Fruit fly (Drosophila melanogaster): ENCODE results near the gene Ptp61F.

The Ptp61F gene

dm6 chr3L:1335989-1336961 is 138.8 kb downstream of the Ptp61F start (continued):
- TF ChIP-seq ems (GFP tag; optimal IDR thresholded peaks at IDR 0.05) (no peak), pros (GFP tag; optimal IDR thresholded peaks at IDR 0.05) (no peak), br (optimal IDR thresholded peaks at IDR 0.05) (no peak), CG3065 (GFP tag; optimal IDR thresholded peaks at IDR 0.05) (no peak), CG11247 (GFP tag; IDR thresholded peaks at IDR 0.05) (no peak), Awh (GFP tag; IDR thresholded peaks at IDR 0.05) (no peak), E2f1 (GFP tag; IDR thresholded peaks at IDR 0.05) (no peak), gsb (GFP tag; IDR thresholded peaks at IDR 0.05) (no peak), tna (GFP tag; IDR thresholded peaks at IDR 0.05; ENCODE audit: partially characterized antibody) (no peak), CG14441 (GFP tag; IDR thresholded peaks at IDR 0.05) (peak; percentile 13; the same call in 1 of the 2 replicates), CG12071 (GFP tag; optimal IDR thresholded peaks at IDR 0.05) (no peak), CG15514 (GFP tag; optimal IDR thresholded peaks at IDR 0.05) (peak; percentile 89), ATbp (GFP tag; optimal IDR thresholded peaks at IDR 0.05) (no peak), CkIIα-i1 (GFP tag; IDR thresholded peaks at IDR 0.05) (no peak), fd102C (GFP tag; optimal IDR thresholded peaks at IDR 0.05) (no peak), Ada2b (GFP tag; IDR thresholded peaks at IDR 0.05) (no peak), Scr (GFP tag; IDR thresholded peaks at IDR 0.05; ENCODE audit: partially characterized antibody) (no peak), CG31365 (tag; optimal IDR thresholded peaks at IDR 0.05) (no peak), CG2116 (GFP tag; optimal IDR thresholded peaks at IDR 0.05) (no peak), grn (GFP tag; optimal IDR thresholded peaks at IDR 0.05) (peak; percentile 93), Hr78 (GFP tag; optimal IDR thresholded peaks at IDR 0.05) (peak in 1 of 2 experiments; percentile 17), Dip3 (GFP tag; optimal IDR thresholded peaks at IDR 0.05) (no peak), lbe (GFP tag; optimal IDR thresholded peaks at IDR 0.05) (peak; percentile 48), stc (GFP tag; IDR thresholded peaks at IDR 0.05) (peak; percentile 47; the same call in 1 of the 2 replicates), CG14014 (GFP tag; IDR thresholded peaks at IDR 0.05) (no peak), CG13624 (GFP tag; optimal IDR thresholded peaks at IDR 0.05) (peak; percentile 15), crol (GFP tag; IDR thresholded peaks at IDR 0.05) (no peak), MTF-1 (GFP tag; optimal IDR thresholded peaks at IDR 0.05; ENCODE audit: borderline replicate concordance) (no peak), lola (GFP tag; optimal IDR thresholded peaks at IDR 0.05) (no peak), inv (GFP tag; IDR thresholded peaks at IDR 0.05; ENCODE audit: partially characterized antibody) (no peak), CG9932 (GFP tag; IDR thresholded peaks at IDR 0.05) (peak; percentile 30; the same call in 1 of the 2 replicates), tin (GFP tag; optimal IDR thresholded peaks at IDR 0.05) (no peak), her (GFP tag; optimal IDR thresholded peaks at IDR 0.05) (no peak), Neu2 (GFP tag; optimal IDR thresholded peaks at IDR 0.05; ENCODE audit: borderline replicate concordance) (no peak), Dek (tag; optimal IDR thresholded peaks at IDR 0.05) (no peak), CG17568 (GFP tag; optimal IDR thresholded peaks at IDR 0.05) (no peak), hbn (GFP tag; IDR thresholded peaks at IDR 0.05; ENCODE audit: partially characterized antibody) (no peak), CG14710 (tag; optimal IDR thresholded peaks at IDR 0.05) (no peak), HmgD (GFP tag; optimal IDR thresholded peaks at IDR 0.05) (no peak), btn (GFP tag; optimal IDR thresholded peaks at IDR 0.05) (no peak), p53 (GFP tag; optimal IDR thresholded peaks at IDR 0.05) (no peak), CG16815 (GFP tag; optimal IDR thresholded peaks at IDR 0.05) (no peak), Tbp (GFP tag; optimal IDR thresholded peaks at IDR 0.05) (no peak), odd (GFP tag; optimal IDR thresholded peaks at IDR 0.05) (no peak), CG7357 (GFP tag; IDR thresholded peaks at IDR 0.05) (no peak), hth (optimal IDR thresholded peaks at IDR 0.05) (no peak), D (optimal IDR thresholded peaks at IDR 0.05) (no peak), D (GFP tag; optimal IDR thresholded peaks at IDR 0.05) (no peak), nmo (GFP tag; optimal IDR thresholded peaks at IDR 0.05) (no peak)

Measured in whole organism, embryonic.